Fruit fly (Drosophila melanogaster) S2 (cell line): ENCODE results near the gene fon.

ENCODE experiments used
- CG8478 ChIP-seq: fragments of >200 bp; optimal IDR thresholded peaks from 2 replicates; lab custom pipeline; 2018
- CTCF ChIP-seq, 2 experiments: fragments of >200 bp; optimal IDR thresholded peaks; 2 replicates each; lab custom pipeline; 2018

dm6 chr2L:19413118-19413893 lies 27.3 kb upstream of the fon start:
- no peak for TF ChIP-seq CG8478 (lab: Kevin White, UChicago)
- TF ChIP-seq CTCF (optimal IDR thresholded peaks at IDR 0.05; lab: Kevin White, UChicago) = no peak
